Worm (Caenorhabditis elegans) whole organism, L2 larva: ENCODE data around the gene C35B1.7.

Experiments
- F13H6.1 ChIP-seq: sonication (generic microtip); optimal IDR thresholded peaks from 2 replicates; lab custom pipeline; 2016; ENCODE audit warnings: missing genetic modification characterization, missing compliant biosample characterization
- ZK546.5 ChIP-seq: sonication (generic microtip); optimal IDR thresholded peaks from 2 replicates; lab custom pipeline; 2017; ENCODE audit warnings: missing biosample characterization, missing genetic modification characterization
- egl-27 ChIP-seq: sonication (generic microtip); optimal IDR thresholded peaks from 3 replicates; lab custom pipeline; 2017; ENCODE audit warnings: missing biosample characterization, missing genetic modification reagents, missing genetic modification characterization
- lin-39 ChIP-seq: fragments of 150-350 bp; optimal IDR thresholded peaks from 2 replicates; lab custom pipeline; 2014; ENCODE audit warnings: missing biosample characterization, missing genetic modification reagents, missing genetic modification characterization
- lsy-2 ChIP-seq, 2 experiments: fragments of 150-350 bp in 1 of 2; sonication (generic microtip) in 1 of 2; optimal IDR thresholded peaks; 2 replicates each; lab custom pipeline; 2014 to 2017; ENCODE audit warnings: missing biosample characterization in 2 of 2, missing genetic modification characterization in 2 of 2
- mbf-1 ChIP-seq: sonication (generic microtip); optimal IDR thresholded peaks from 2 replicates; lab custom pipeline; 2017; ENCODE audit warnings: missing biosample characterization, missing genetic modification characterization
- mdl-1 ChIP-seq, 2 experiments: fragments of 150-350 bp in 1 of 2; sonication (generic microtip) in 1 of 2; optimal IDR thresholded peaks; 2 replicates each; lab custom pipeline; 2017; ENCODE audit warnings: missing biosample characterization in 2 of 2, missing genetic modification characterization in 2 of 2
- nhr-12 ChIP-seq: fragments of 150-350 bp; optimal IDR thresholded peaks from 2 replicates; lab custom pipeline; 2014; ENCODE audit warnings: missing biosample characterization, missing genetic modification characterization
- nhr-237 ChIP-seq: fragments of 150-350 bp; optimal IDR thresholded peaks from 2 replicates; lab custom pipeline; 2014; ENCODE audit warnings: missing biosample characterization, missing genetic modification characterization
- nhr-6 ChIP-seq: fragments of 150-350 bp; optimal IDR thresholded peaks from 2 replicates; lab custom pipeline; 2014; ENCODE audit warnings: missing biosample characterization, missing genetic modification characterization
- nhr-77 ChIP-seq: fragments of 150-350 bp; optimal IDR thresholded peaks from 2 replicates; lab custom pipeline; 2014; ENCODE audit warnings: missing biosample characterization, missing genetic modification characterization
- peb-1 ChIP-seq: fragments of 150-350 bp; optimal IDR thresholded peaks from 2 replicates; lab custom pipeline; 2014; ENCODE audit warnings: missing biosample characterization, missing genetic modification characterization
- ztf-1 ChIP-seq: fragments of 200-800 bp; sonication (Bioruptor generic); conservative IDR thresholded peaks from 2 replicates; pipeline ENCODE4 v1.3.6; 2022; ENCODE audit warnings: missing genetic modification characterization, missing compliant biosample characterization

ce11 chrIV:4147891-4148290 lies 39.0 kb downstream of the C35B1.7 start:
- no peak for TF ChIP-seq peb-1 (tag; lab: Kevin White, UChicago)
- no peak for TF ChIP-seq egl-27 (tag; lab: Kevin White, UChicago)
- TF ChIP-seq nhr-12 (tag; lab: Kevin White, UChicago): no peak
- no peak for TF ChIP-seq ZK546.5
- TF ChIP-seq nhr-6 (tag; lab: Kevin White, UChicago): no peak
- no peak for TF ChIP-seq nhr-237 (tag; lab: Kevin White, UChicago)
- TF ChIP-seq mbf-1 (tag; lab: Kevin White, UChicago): no peak
- TF ChIP-seq mdl-1 (tag; optimal IDR thresholded peaks at IDR 0.05; lab: Kevin White, UChicago): no peak
- TF ChIP-seq ztf-1 (GFP tag; lab: Robert Waterston, UW): no peak
- TF ChIP-seq lsy-2 (tag; optimal IDR thresholded peaks at IDR 0.05; lab: Kevin White, UChicago): no peak
- no peak for TF ChIP-seq lin-39 (tag; lab: Kevin White, UChicago)
- no peak for TF ChIP-seq F13H6.1 (tag; lab: Kevin White, UChicago)
- no peak for TF ChIP-seq nhr-77 (tag; lab: Kevin White, UChicago)
